Worm (Caenorhabditis elegans): Measurements from ENCODE around the gene lgx-1.

Gene lgx-1

DNA sequence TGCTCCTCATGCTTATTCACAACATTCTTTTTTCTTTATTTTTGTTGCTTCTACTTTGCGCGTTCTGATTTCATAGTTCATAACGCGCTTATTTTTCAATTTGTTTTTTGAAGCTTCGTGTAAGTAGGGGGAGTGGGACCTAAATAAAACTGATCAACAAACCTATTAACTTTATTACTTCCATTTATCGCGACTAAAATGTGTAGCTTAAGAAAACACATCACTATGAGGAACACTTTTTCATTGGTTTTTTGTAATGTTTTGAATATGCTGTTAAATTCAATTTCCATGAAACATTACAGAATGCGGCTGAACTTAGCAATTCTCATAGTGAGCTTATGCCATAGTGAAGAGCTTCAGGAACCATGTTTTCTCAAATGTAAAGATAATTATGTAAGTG lies 5.3 kb upstream of the lgx-1 start, which contains the start of gene C54G7.1:
Gene C54G7.1, plus strand, starts transcription at position 301 of the 400 bp plus-strand sequence.
- TF ChIP-seq flt-1 (GFP tag; IDR thresholded peaks at IDR 0.05): no peak
- TF ChIP-seq ztf-23 (GFP tag; IDR thresholded peaks at IDR 0.05): no peak
- TF ChIP-seq tab-1 (GFP tag; IDR thresholded peaks at IDR 0.05): no peak
- no peak for TF ChIP-seq T22C8.4 (GFP tag; IDR thresholded peaks at IDR 0.05)
- no peak for TF ChIP-seq cog-1 (tag; optimal IDR thresholded peaks at IDR 0.05)
- no peak for TF ChIP-seq klf-2 (GFP tag; conservative IDR thresholded peaks at IDR 0.05)
- no peak for TF ChIP-seq ztf-29 (GFP tag; IDR thresholded peaks at IDR 0.05)
- TF ChIP-seq med-1 (GFP tag; optimal IDR thresholded peaks at IDR 0.05; ENCODE audit: insufficient read depth): no peak
- no peak for TF ChIP-seq ref-1 (GFP tag; conservative IDR thresholded peaks at IDR 0.05)

DNA sequence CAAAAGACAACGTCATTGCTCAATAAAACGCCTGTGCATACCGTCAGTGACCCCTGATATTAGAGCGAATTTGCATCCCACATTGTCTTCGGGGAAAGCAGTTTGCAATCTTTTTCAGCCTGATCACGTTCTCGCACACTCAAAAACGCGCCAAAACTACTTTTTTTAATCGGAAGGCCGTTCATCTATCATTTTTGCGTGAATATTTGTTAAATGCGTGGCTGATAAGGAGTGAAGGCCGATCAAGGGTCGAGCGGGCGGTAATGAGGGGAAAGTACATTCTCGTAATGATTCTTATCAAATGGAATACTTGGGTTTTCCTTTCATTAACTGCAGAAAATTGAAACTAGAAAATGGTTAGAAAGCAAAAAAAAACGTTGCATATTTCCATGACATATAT lies 14.1 kb downstream of the lgx-1 start:
- TF ChIP-seq ztf-23 (GFP tag; IDR thresholded peaks at IDR 0.05): no peak
- no peak for TF ChIP-seq flt-1 (GFP tag; IDR thresholded peaks at IDR 0.05)
- no peak for TF ChIP-seq tab-1 (GFP tag; IDR thresholded peaks at IDR 0.05)
- TF ChIP-seq cog-1 (tag; optimal IDR thresholded peaks at IDR 0.05): no peak
- TF ChIP-seq ref-1 (GFP tag; conservative IDR thresholded peaks at IDR 0.05): no peak
- TF ChIP-seq ztf-29 (GFP tag; IDR thresholded peaks at IDR 0.05): no peak
- TF ChIP-seq med-1 (GFP tag; optimal IDR thresholded peaks at IDR 0.05; ENCODE audit: insufficient read depth): no peak
- TF ChIP-seq T22C8.4 (GFP tag; IDR thresholded peaks at IDR 0.05): no peak
- no peak for TF ChIP-seq klf-2 (GFP tag; conservative IDR thresholded peaks at IDR 0.05)

DNA sequence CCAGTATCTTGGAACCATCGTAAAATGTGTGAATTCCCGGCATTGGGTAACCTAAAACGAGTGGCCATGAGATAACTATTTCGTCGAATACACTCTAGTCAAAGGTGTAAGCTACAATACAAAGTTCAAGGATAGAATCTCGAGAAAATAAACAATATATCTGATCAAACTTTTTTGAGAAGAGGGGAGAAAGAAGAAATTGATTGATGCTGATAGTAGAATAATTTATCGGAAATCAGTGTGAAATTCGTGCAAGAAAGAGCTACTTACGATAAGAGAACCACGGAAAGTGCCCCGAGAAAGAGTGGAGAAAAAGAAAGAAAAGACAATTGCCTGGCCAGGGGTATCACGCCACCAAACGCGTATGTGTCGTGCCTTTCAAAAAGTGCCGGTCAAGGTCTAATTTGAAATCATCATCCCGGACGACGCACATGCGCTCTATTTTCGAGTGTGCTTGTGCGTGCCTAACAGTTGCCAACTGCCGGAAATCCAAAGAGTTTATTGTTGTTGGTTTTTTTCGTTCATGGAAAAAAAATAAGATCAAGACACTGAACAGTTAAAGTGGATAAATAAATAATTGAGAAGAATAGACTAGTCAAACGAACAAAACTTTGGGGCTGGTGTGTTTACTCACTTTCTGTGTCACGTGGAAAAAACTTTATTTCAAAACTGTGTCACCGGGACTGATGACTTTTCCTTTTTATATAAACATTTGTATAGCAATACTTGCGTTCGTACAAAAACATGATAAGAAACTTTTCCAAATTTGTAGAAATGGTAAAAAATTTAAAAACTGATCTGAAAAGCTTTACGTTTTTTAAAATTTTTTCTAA lies 15.3 kb downstream of the lgx-1 start, which contains the start of gene mboa-3:
Gene mboa-3, minus strand, starts transcription at position 51 of the 833 bp plus-strand sequence.
- TF ChIP-seq flt-1 (GFP tag; IDR thresholded peaks at IDR 0.05) (no peak), ref-1 (GFP tag; conservative IDR thresholded peaks at IDR 0.05) (no peak), klf-2 (GFP tag; conservative IDR thresholded peaks at IDR 0.05) (no peak), tab-1 (GFP tag; IDR thresholded peaks at IDR 0.05) (no peak), ztf-23 (GFP tag; IDR thresholded peaks at IDR 0.05) (no peak), cog-1 (tag; optimal IDR thresholded peaks at IDR 0.05) (no peak), T22C8.4 (GFP tag; IDR thresholded peaks at IDR 0.05) (no peak), ztf-29 (GFP tag; IDR thresholded peaks at IDR 0.05) (no peak), med-1 (GFP tag; optimal IDR thresholded peaks at IDR 0.05; ENCODE audit: insufficient read depth) (no peak)

DNA sequence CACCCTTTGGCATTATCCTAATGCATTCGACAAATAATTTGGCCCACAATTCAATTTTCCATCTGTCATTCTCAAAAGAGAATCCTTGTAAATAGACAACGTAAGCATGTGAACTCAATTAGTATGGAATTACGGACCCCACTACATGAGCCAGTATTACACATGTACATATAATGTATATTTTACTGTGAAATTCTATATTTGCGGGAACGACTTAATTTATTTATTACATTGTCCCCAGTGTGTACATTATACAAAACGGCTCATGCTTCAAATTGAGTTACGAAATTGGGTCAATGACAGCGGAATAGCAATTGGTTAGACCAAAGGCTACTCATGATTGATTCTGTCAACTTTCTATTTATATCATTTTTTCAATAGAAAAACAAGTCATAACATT lies 18.7 kb downstream of the lgx-1 start:
- TF ChIP-seq klf-2 (GFP tag; conservative IDR thresholded peaks at IDR 0.05): no peak
- TF ChIP-seq cog-1 (tag; optimal IDR thresholded peaks at IDR 0.05): no peak
- TF ChIP-seq ztf-29 (GFP tag; IDR thresholded peaks at IDR 0.05): no peak
- TF ChIP-seq T22C8.4 (GFP tag; IDR thresholded peaks at IDR 0.05): no peak
- TF ChIP-seq ref-1 (GFP tag; conservative IDR thresholded peaks at IDR 0.05): no peak
- no peak for TF ChIP-seq ztf-23 (GFP tag; IDR thresholded peaks at IDR 0.05)
- no peak for TF ChIP-seq med-1 (GFP tag; optimal IDR thresholded peaks at IDR 0.05; ENCODE audit: insufficient read depth)
- TF ChIP-seq flt-1 (GFP tag; IDR thresholded peaks at IDR 0.05): no peak
- no peak for TF ChIP-seq tab-1 (GFP tag; IDR thresholded peaks at IDR 0.05)

DNA sequence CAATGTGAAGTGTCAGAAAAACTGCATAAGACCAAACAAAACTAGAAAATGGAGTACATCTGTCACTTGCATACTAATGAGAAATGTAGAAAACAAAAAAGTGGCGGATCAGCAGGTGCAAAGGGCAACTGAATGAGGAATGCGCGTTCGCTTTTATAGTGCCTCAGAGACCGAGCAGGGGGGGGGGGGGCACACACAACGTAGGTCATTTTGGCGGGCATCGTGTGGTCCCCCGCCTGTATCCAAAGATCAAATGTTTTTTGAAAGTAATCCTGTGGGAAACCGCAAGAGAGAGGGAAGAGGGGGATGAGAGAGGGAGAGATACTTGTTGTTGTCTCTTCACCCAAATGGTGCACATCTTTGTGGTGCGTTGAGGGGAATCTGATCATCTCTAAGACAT lies 20.0 kb downstream of the lgx-1 start:
- TF ChIP-seq klf-2 (GFP tag; conservative IDR thresholded peaks at IDR 0.05): no peak
- peak; percentile 60; the same call in 1 of the 2 replicates for TF ChIP-seq tab-1 (GFP tag; IDR thresholded peaks at IDR 0.05)
- TF ChIP-seq T22C8.4 (GFP tag; IDR thresholded peaks at IDR 0.05): no peak
- TF ChIP-seq med-1 (GFP tag; optimal IDR thresholded peaks at IDR 0.05; ENCODE audit: insufficient read depth): no peak
- no peak for TF ChIP-seq ztf-29 (GFP tag; IDR thresholded peaks at IDR 0.05)
- TF ChIP-seq flt-1 (GFP tag; IDR thresholded peaks at IDR 0.05): no peak; the same call in 1 of the 2 replicates
- no peak for TF ChIP-seq ztf-23 (GFP tag; IDR thresholded peaks at IDR 0.05)
- TF ChIP-seq ref-1 (GFP tag; conservative IDR thresholded peaks at IDR 0.05): no peak
- peak; percentile 31 for TF ChIP-seq cog-1 (tag; optimal IDR thresholded peaks at IDR 0.05)

- no peak for TF ChIP-seq cog-1 (tag; optimal IDR thresholded peaks at IDR 0.05)
- TF ChIP-seq ztf-29 (GFP tag; IDR thresholded peaks at IDR 0.05): no peak
- TF ChIP-seq ref-1 (GFP tag; conservative IDR thresholded peaks at IDR 0.05): no peak
- no peak for TF ChIP-seq flt-1 (GFP tag; IDR thresholded peaks at IDR 0.05)
- no peak for TF ChIP-seq ztf-23 (GFP tag; IDR thresholded peaks at IDR 0.05)
- no peak for TF ChIP-seq klf-2 (GFP tag; conservative IDR thresholded peaks at IDR 0.05)
- TF ChIP-seq med-1 (GFP tag; optimal IDR thresholded peaks at IDR 0.05; ENCODE audit: insufficient read depth): no peak
- TF ChIP-seq T22C8.4 (GFP tag; IDR thresholded peaks at IDR 0.05): no peak
- no peak for TF ChIP-seq tab-1 (GFP tag; IDR thresholded peaks at IDR 0.05)
Observed at ce11 chrX:5517844-5518243, 20.5 kb downstream of the lgx-1 start.

ce11 chrX:5517063-5517462 lies 21.3 kb downstream of the lgx-1 start, which contains the start of gene T23F2.5:
Gene T23F2.5, minus strand, starts transcription at chrX:5517163.
- TF ChIP-seq ref-1 (GFP tag; conservative IDR thresholded peaks at IDR 0.05): no peak
- no peak for TF ChIP-seq T22C8.4 (GFP tag; IDR thresholded peaks at IDR 0.05)
- no peak for TF ChIP-seq tab-1 (GFP tag; IDR thresholded peaks at IDR 0.05)

DNA sequence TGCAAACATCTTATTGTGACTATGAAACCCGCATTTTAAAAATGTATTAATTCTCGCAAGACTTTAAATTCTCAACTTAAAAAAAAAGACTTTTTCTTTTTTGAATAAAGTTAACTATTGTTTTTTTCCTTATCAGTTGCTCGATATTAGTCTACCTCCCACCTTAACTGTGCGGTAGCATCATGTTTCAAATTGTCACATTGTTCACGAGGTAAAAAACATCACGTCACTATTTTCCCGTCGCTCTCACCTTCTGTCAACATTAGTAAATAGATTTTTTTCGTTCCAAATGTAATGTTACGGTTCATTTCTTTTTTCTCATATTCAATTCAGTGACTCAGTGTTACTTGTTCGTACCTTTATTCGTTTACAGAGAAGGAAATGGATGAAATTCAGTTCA lies 22.0 kb downstream of the lgx-1 start:
- TF ChIP-seq tab-1 (GFP tag; IDR thresholded peaks at IDR 0.05) (no peak), ref-1 (GFP tag; conservative IDR thresholded peaks at IDR 0.05) (no peak)

DNA sequence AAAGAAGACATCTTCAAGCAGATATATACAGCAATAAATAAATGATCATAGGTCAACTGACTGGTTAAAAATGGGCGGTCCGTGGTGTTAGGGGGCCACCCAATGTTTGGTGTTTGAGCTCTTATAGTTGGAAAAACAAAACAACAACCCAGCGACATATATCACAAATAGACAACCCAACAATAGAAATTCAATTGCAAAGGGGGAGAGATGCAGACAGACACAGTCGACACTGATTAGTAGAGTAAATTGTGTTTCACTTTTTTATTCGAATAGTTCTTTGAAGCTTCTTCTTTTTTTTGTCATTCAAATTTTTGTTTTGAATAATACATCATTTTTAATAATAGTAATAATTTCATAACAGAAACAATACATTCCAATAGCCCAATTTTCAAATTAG lies 22.9 kb downstream of the lgx-1 start:
- no peak for TF ChIP-seq flt-1 (GFP tag; IDR thresholded peaks at IDR 0.05)
- no peak for TF ChIP-seq klf-2 (GFP tag; conservative IDR thresholded peaks at IDR 0.05)

ce11 chrX:5514984-5515383 lies 23.3 kb downstream of the lgx-1 start, which contains the start of gene T23F2.4:
Gene T23F2.4, minus strand, starts transcription at chrX:5515084.
- TF ChIP-seq flt-1 (GFP tag; IDR thresholded peaks at IDR 0.05) (no peak), klf-2 (GFP tag; conservative IDR thresholded peaks at IDR 0.05) (no peak), ref-1 (GFP tag; conservative IDR thresholded peaks at IDR 0.05) (no peak), T22C8.4 (GFP tag; IDR thresholded peaks at IDR 0.05) (no peak), med-1 (GFP tag; optimal IDR thresholded peaks at IDR 0.05; ENCODE audit: insufficient read depth) (no peak), cog-1 (tag; optimal IDR thresholded peaks at IDR 0.05) (no peak)
